Fruit fly (Drosophila melanogaster): ENCODE data around the gene ppk7.

The ppk7 gene

DNA sequence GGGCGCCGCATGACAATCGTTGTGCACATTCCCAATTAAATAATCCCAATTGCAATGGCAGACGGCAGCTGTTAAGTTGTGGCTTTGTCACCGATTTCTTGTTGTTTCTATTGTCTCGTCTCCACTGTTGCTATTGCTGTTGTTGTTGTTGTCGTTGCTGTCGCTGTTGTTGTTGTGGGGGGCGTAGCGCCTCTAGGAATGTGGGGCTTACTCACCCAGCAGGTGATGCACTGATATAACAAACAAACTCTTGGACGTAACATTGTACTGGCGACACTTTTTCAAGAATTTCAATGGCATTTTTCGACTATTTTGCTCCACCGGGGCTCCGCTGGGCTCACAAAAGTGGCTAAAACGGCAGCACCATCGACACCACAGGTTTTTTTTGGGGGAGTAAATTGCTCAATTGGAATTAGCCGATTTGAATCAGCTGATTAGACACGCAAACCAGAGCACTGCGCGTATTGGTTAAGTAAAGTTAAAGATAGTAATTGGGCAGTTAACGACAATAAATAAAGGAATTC, 16.2 kb downstream of the ppk7 start:
- TF ChIP-seq psq (GFP tag; optimal IDR thresholded peaks at IDR 0.05), result no peak
- TF ChIP-seq Myc (optimal IDR thresholded peaks at IDR 0.05), result peak; percentile 58

DNA sequence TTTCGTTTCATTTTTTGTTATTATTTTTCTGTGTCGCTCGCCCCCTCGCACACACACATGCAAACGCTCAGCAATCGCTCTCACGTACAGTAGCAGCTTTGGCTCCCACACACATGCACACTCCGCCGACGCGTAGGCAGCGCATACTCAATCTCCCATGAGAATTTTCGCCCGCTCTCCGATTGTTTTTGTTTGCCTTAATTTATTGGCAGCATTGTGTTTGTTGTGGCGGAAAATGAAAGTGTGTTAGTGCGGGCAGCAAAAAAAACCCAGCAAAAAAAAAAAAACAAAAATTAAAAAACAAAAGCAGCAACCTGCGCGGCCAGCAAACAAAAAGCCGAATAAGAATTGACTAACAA, 29.8 kb downstream of the ppk7 start:
- peak; percentile 69 for TF ChIP-seq br (GFP tag; optimal IDR thresholded peaks at IDR 0.05)
- no peak for TF ChIP-seq Hr78 (GFP tag; optimal IDR thresholded peaks at IDR 0.05)
- peak; percentile 56 for TF ChIP-seq CG32264 (GFP tag; optimal IDR thresholded peaks at IDR 0.05)
- no peak for TF ChIP-seq N (GFP tag; optimal IDR thresholded peaks at IDR 0.05)
- peak; percentile 31 for TF ChIP-seq CG9705 (GFP tag; optimal IDR thresholded peaks at IDR 0.05)
- peak; percentile 23 for TF ChIP-seq OdsH (GFP tag; optimal IDR thresholded peaks at IDR 0.05)
- TF ChIP-seq brk (GFP tag; optimal IDR thresholded peaks at IDR 0.05), result no peak
- peak; percentile 47 for TF ChIP-seq Abd-B (GFP tag; optimal IDR thresholded peaks at IDR 0.05)
- no peak for TF ChIP-seq lola (GFP tag; optimal IDR thresholded peaks at IDR 0.05)
- no peak for TF ChIP-seq HLH106 (tag; optimal IDR thresholded peaks at IDR 0.05)
- TF ChIP-seq woc (GFP tag; optimal IDR thresholded peaks at IDR 0.05), result no peak
- peak; percentile 42 for TF ChIP-seq Hr83 (GFP tag; optimal IDR thresholded peaks at IDR 0.05; ENCODE audit: poor library complexity, severe bottlenecking)
- no peak for TF ChIP-seq dsf (GFP tag; optimal IDR thresholded peaks at IDR 0.05; ENCODE audit: borderline replicate concordance)
- no peak for TF ChIP-seq ey (GFP tag; optimal IDR thresholded peaks at IDR 0.05)
- TF ChIP-seq Rel (GFP tag; optimal IDR thresholded peaks at IDR 0.05), result peak; percentile 90
- TF ChIP-seq Rel (tag; optimal IDR thresholded peaks at IDR 0.05), result peak; percentile 69
- TF ChIP-seq Sp1 (GFP tag; optimal IDR thresholded peaks at IDR 0.05), result peak; percentile 89
- TF ChIP-seq rgr (GFP tag; optimal IDR thresholded peaks at IDR 0.05), result no peak
- no peak for TF ChIP-seq CrebA (GFP tag; optimal IDR thresholded peaks at IDR 0.05; ENCODE audit: borderline replicate concordance)
- TF ChIP-seq fru (GFP tag; optimal IDR thresholded peaks at IDR 0.05), result no peak
- peak; percentile 42 for TF ChIP-seq h (GFP tag; optimal IDR thresholded peaks at IDR 0.05)
- TF ChIP-seq dmrt93B (GFP tag; optimal IDR thresholded peaks at IDR 0.05), result no peak
- TF ChIP-seq usp (GFP tag; optimal IDR thresholded peaks at IDR 0.05), result no peak
- no peak for TF ChIP-seq GATAd (GFP tag; optimal IDR thresholded peaks at IDR 0.05)
- TF ChIP-seq Mio (GFP tag; optimal IDR thresholded peaks at IDR 0.05), result no peak
- TF ChIP-seq sage (GFP tag; optimal IDR thresholded peaks at IDR 0.05), result peak; percentile 4
- TF ChIP-seq Dif (GFP tag; optimal IDR thresholded peaks at IDR 0.05; ENCODE audit: partially characterized antibody), result peak; percentile 58
- no peak for TF ChIP-seq pan (optimal IDR thresholded peaks at IDR 0.05)
- peak in 1 of 2 experiments; percentile 81 for TF ChIP-seq foxo (GFP tag; optimal IDR thresholded peaks at IDR 0.05)
- no peak for TF ChIP-seq tai (GFP tag; optimal IDR thresholded peaks at IDR 0.05)
- peak in 1 of 2 experiments; percentile 36 for TF ChIP-seq dl (GFP tag; optimal IDR thresholded peaks at IDR 0.05; ENCODE audit: insufficient read depth in 1 of 2, partially characterized antibody in 2 of 2)
- TF ChIP-seq Myc (optimal IDR thresholded peaks at IDR 0.05), result no peak
- TF ChIP-seq Dfd (GFP tag; optimal IDR thresholded peaks at IDR 0.05), result no peak
- TF ChIP-seq jim (GFP tag; optimal IDR thresholded peaks at IDR 0.05), result peak; percentile 35
- TF ChIP-seq psq (GFP tag; optimal IDR thresholded peaks at IDR 0.05), result no peak
- no peak for TF ChIP-seq Hnf4 (GFP tag; optimal IDR thresholded peaks at IDR 0.05)
- no peak for TF ChIP-seq sv (GFP tag; optimal IDR thresholded peaks at IDR 0.05)
- TF ChIP-seq Vsx2 (GFP tag; optimal IDR thresholded peaks at IDR 0.05; ENCODE audit: partially characterized antibody), result no peak
- no peak for TF ChIP-seq Jra (GFP tag; optimal IDR thresholded peaks at IDR 0.05)
